Fruit fly (Drosophila melanogaster): Measurements from ENCODE around the gene Traf6.

Gene Traf6

dm6 chrX:8196598-8197228 is 39.5 kb upstream of the Traf6 start (continued):
- TF ChIP-seq CG12155 (GFP tag; optimal IDR thresholded peaks at IDR 0.05): no peak
- no peak for TF ChIP-seq fu2 (GFP tag; optimal IDR thresholded peaks at IDR 0.05)
- no peak for TF ChIP-seq sc (optimal IDR thresholded peaks at IDR 0.05)
- TF ChIP-seq sc (GFP tag; optimal IDR thresholded peaks at IDR 0.05): no peak
- TF ChIP-seq chn (GFP tag; optimal IDR thresholded peaks at IDR 0.05): peak; percentile 44
- peak; percentile 49 for TF ChIP-seq Rx (GFP tag; IDR thresholded peaks at IDR 0.05)
- TF ChIP-seq zf30C (GFP tag; optimal IDR thresholded peaks at IDR 0.05): no peak
- peak; percentile 44 for TF ChIP-seq Xbp1 (GFP tag; optimal IDR thresholded peaks at IDR 0.05)
- TF ChIP-seq vnd (GFP tag; IDR thresholded peaks at IDR 0.05; ENCODE audit: partially characterized antibody): no peak
- TF ChIP-seq sisA (GFP tag; IDR thresholded peaks at IDR 0.05): peak; percentile 68
- TF ChIP-seq Mrtf (GFP tag; IDR thresholded peaks at IDR 0.05): peak; percentile 61; the same call in 2 of the 3 replicates
- TF ChIP-seq Scr (GFP tag; IDR thresholded peaks at IDR 0.05; ENCODE audit: partially characterized antibody): no peak
- no peak for TF ChIP-seq CG2129 (GFP tag; IDR thresholded peaks at IDR 0.05; ENCODE audit: partially characterized antibody)
- TF ChIP-seq CG1832 (GFP tag; optimal IDR thresholded peaks at IDR 0.05): peak; percentile 37
- no peak for TF ChIP-seq dati (GFP tag; IDR thresholded peaks at IDR 0.05)
- TF ChIP-seq pb (GFP tag; optimal IDR thresholded peaks at IDR 0.05): no peak
- no peak for TF ChIP-seq luna (GFP tag; optimal IDR thresholded peaks at IDR 0.05)
- no peak for TF ChIP-seq hkb (optimal IDR thresholded peaks at IDR 0.05)
- TF ChIP-seq hkb (GFP tag; IDR thresholded peaks at IDR 0.05): peak; percentile 83
- no peak for TF ChIP-seq h (optimal IDR thresholded peaks at IDR 0.05)
- TF ChIP-seq mam (GFP tag; optimal IDR thresholded peaks at IDR 0.05): no peak
- no peak for TF ChIP-seq lov (optimal IDR thresholded peaks at IDR 0.05)
- no peak for TF ChIP-seq lov (GFP tag; IDR thresholded peaks at IDR 0.05)
- peak; percentile 12 for TF ChIP-seq Camta (GFP tag; optimal IDR thresholded peaks at IDR 0.05)
- TF ChIP-seq dimm (GFP tag; IDR thresholded peaks at IDR 0.05): no peak
- no peak for TF ChIP-seq corto (GFP tag; optimal IDR thresholded peaks at IDR 0.05)
- no peak for TF ChIP-seq Doc3 (GFP tag; IDR thresholded peaks at IDR 0.05; ENCODE audit: partially characterized antibody)
- TF ChIP-seq Max (GFP tag; optimal IDR thresholded peaks at IDR 0.05): no peak
- TF ChIP-seq seq (GFP tag; IDR thresholded peaks at IDR 0.05): peak; percentile 38; the same call in 1 of the 2 replicates
- TF ChIP-seq CG15073 (GFP tag; optimal IDR thresholded peaks at IDR 0.05): no peak
- peak; percentile 57; the same call in 1 of the 3 replicates for TF ChIP-seq CG11093 (GFP tag; IDR thresholded peaks at IDR 0.05)
- no peak for TF ChIP-seq Hr78 (GFP tag; optimal IDR thresholded peaks at IDR 0.05)
- peak; percentile 61 for TF ChIP-seq CG4730 (GFP tag; IDR thresholded peaks at IDR 0.05)
- no peak for TF ChIP-seq CG31388 (GFP tag; optimal IDR thresholded peaks at IDR 0.05)
- no peak for TF ChIP-seq Tbp (GFP tag; optimal IDR thresholded peaks at IDR 0.05)
- TF ChIP-seq Fer1 (GFP tag; optimal IDR thresholded peaks at IDR 0.05): no peak
- TF ChIP-seq pan (optimal IDR thresholded peaks at IDR 0.05): no peak
- peak in 1 of 2 experiments; percentile 77 for TF ChIP-seq pan (GFP tag; optimal IDR thresholded peaks at IDR 0.05 in 1 of 2, IDR thresholded peaks at IDR 0.05 in 1 of 2)
- peak; percentile 20 for TF ChIP-seq CG15601 (tag; optimal IDR thresholded peaks at IDR 0.05)
- no peak for TF ChIP-seq crp (GFP tag; optimal IDR thresholded peaks at IDR 0.05)
- TF ChIP-seq CG7928 (GFP tag; optimal IDR thresholded peaks at IDR 0.05): no peak
- TF ChIP-seq CG5245 (GFP tag; optimal IDR thresholded peaks at IDR 0.05): peak; percentile 21
- no peak for TF ChIP-seq Spps (tag; optimal IDR thresholded peaks at IDR 0.05)
- peak in 1 of 2 experiments; percentile 57 for TF ChIP-seq Hr51 (GFP tag; optimal IDR thresholded peaks at IDR 0.05)
- TF ChIP-seq CG11695 (GFP tag; IDR thresholded peaks at IDR 0.05): peak; percentile 62; the same call in 1 of the 3 replicates
- peak; percentile 19 for TF ChIP-seq fd96Cb (tag; optimal IDR thresholded peaks at IDR 0.05)
- TF ChIP-seq kni (GFP tag; optimal IDR thresholded peaks at IDR 0.05): no peak
- TF ChIP-seq E2f2 (GFP tag; IDR thresholded peaks at IDR 0.05): peak; percentile 39; the same call in 1 of the 2 replicates
- TF ChIP-seq grau (tag; optimal IDR thresholded peaks at IDR 0.05): peak; percentile 17
- TF ChIP-seq Hey (tag; optimal IDR thresholded peaks at IDR 0.05): no peak
- 0 out of 2 replicates have a peak, but pooled peaks have one; percentile 7 for TF ChIP-seq Doc2 (GFP tag; IDR thresholded peaks at IDR 0.05)

Measured in whole organism, embryonic.